Fruit fly (Drosophila melanogaster) whole organism, pupa: Measurements from ENCODE around the gene CG7668.

Experiments
- CG10348 ChIP-seq: fragments of 200-800 bp; sonication (Bioruptor generic); IDR thresholded peaks from 2 replicates; pipeline ENCODE4 v1.3.6; 2022; ENCODE audit warnings: missing biosample characterization, missing genetic modification characterization
- CG13204 ChIP-seq: fragments of 200-800 bp; sonication (Bioruptor generic); optimal IDR thresholded peaks from 2 replicates; lab custom pipeline; 2018; ENCODE audit warnings: missing biosample characterization, mild to moderate bottlenecking, missing genetic modification characterization, moderate library complexity
- CG15710 ChIP-seq: fragments of 200-800 bp; sonication (Bioruptor generic); optimal IDR thresholded peaks from 2 replicates; lab custom pipeline; 2018; ENCODE audit warnings: missing biosample characterization, mild to moderate bottlenecking, missing genetic modification characterization, moderate library complexity
- CG34367 ChIP-seq: fragments of 200-800 bp; sonication (Bioruptor generic); optimal IDR thresholded peaks from 2 replicates; lab custom pipeline; 2018; ENCODE audit warnings: missing biosample characterization, mild to moderate bottlenecking, missing genetic modification characterization
- Ets98B ChIP-seq: fragments of 200-800 bp; sonication (Bioruptor generic); IDR thresholded peaks from 2 replicates; pipeline ENCODE4 v1.3.6; 2022; ENCODE audit warnings: missing biosample characterization, missing genetic modification characterization
- gl ChIP-seq: fragments of 200-800 bp; sonication (Bioruptor generic); optimal IDR thresholded peaks from 2 replicates; lab custom pipeline; 2018; ENCODE audit warnings: missing biosample characterization, mild to moderate bottlenecking, missing genetic modification characterization
- rn ChIP-seq: fragments of 200-800 bp; sonication (Bioruptor generic); IDR thresholded peaks from 2 replicates; pipeline ENCODE4 v1.3.6; 2022; ENCODE audit warnings: missing biosample characterization, missing genetic modification characterization

DNA sequence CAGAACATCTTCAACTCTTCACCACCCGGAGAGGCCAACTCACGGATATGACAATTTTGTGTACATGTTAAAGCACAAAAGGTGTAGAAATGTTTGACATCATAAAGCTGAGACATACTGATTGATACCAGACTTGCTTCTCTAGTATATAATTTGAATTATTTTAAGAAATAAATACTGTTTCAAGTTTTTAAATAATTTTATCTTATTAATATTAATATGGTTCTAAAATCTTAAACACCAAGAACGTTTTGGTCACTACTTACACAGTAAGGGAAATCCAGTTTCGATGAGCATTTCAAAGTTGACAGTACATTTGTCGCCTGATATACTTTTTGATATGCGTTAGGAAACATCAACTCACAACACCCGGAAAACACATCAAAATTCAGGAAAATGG, 16.8 kb upstream of the CG7668 start, which contains the start of the genes hale and schuy:
- no peak for TF ChIP-seq CG10348 (GFP tag; lab: Robert Waterston, UW)
- TF ChIP-seq rn, result no peak
- no peak for TF ChIP-seq CG15710
- TF ChIP-seq gl, result no peak
- TF ChIP-seq Ets98B, result no peak
- no peak for TF ChIP-seq CG13204 (GFP tag; lab: Kevin White, UChicago)
- no peak for TF ChIP-seq CG34367 (tag; lab: Kevin White, UChicago)
